Fruit fly (Drosophila melanogaster): Measurements from ENCODE around the gene Saf6.
A peak's percentile ranks its signal among the peaks of the same experiment; 100 is the strongest.

Gene Saf6

dm6 chr2L:846167-846868 lies 30.6 kb upstream of the Saf6 start (continued):
- no peak for TF ChIP-seq CG18011 (GFP tag; optimal IDR thresholded peaks at IDR 0.05)
- TF ChIP-seq CG3847 (GFP tag; IDR thresholded peaks at IDR 0.05): no peak
- TF ChIP-seq odd (GFP tag; optimal IDR thresholded peaks at IDR 0.05): peak; percentile 29
- no peak for TF ChIP-seq Dbx (GFP tag; IDR thresholded peaks at IDR 0.05)
- TF ChIP-seq CG14050 (GFP tag; IDR thresholded peaks at IDR 0.05): no peak
- TF ChIP-seq CG10366 (GFP tag; IDR thresholded peaks at IDR 0.05): no peak
- TF ChIP-seq chn (GFP tag; optimal IDR thresholded peaks at IDR 0.05): peak; percentile 29
- no peak for TF ChIP-seq CG34376 (GFP tag; optimal IDR thresholded peaks at IDR 0.05)
- TF ChIP-seq CG17186 (GFP tag; optimal IDR thresholded peaks at IDR 0.05): peak; percentile 25
- TF ChIP-seq HLH54F (GFP tag; optimal IDR thresholded peaks at IDR 0.05): peak; percentile 38
- TF ChIP-seq tap (tag; optimal IDR thresholded peaks at IDR 0.05): peak; percentile 55
- peak; percentile 52 for TF ChIP-seq CG9437 (GFP tag; optimal IDR thresholded peaks at IDR 0.05)
- no peak for TF ChIP-seq pros (GFP tag; optimal IDR thresholded peaks at IDR 0.05)
- TF ChIP-seq CG4820 (GFP tag; optimal IDR thresholded peaks at IDR 0.05): peak; percentile 54
- TF ChIP-seq CG12659 (GFP tag; optimal IDR thresholded peaks at IDR 0.05): peak; percentile 26
- TF ChIP-seq Hr51 (GFP tag; optimal IDR thresholded peaks at IDR 0.05): peak; percentile 28 to 80
- TF ChIP-seq cg (GFP tag; optimal IDR thresholded peaks at IDR 0.05): no peak
- peak; percentile 63; the same call in 2 of the 3 replicates for TF ChIP-seq CG11093 (GFP tag; IDR thresholded peaks at IDR 0.05)
- no peak; the same call in 1 of the 2 replicates for TF ChIP-seq slbo (GFP tag; IDR thresholded peaks at IDR 0.05)
- TF ChIP-seq usp (GFP tag; optimal IDR thresholded peaks at IDR 0.05): no peak
- no peak for TF ChIP-seq Neu2 (GFP tag; optimal IDR thresholded peaks at IDR 0.05; ENCODE audit: borderline replicate concordance)
- peak; percentile 42; the same call in 1 of the 2 replicates for TF ChIP-seq Drgx (GFP tag; IDR thresholded peaks at IDR 0.05)
- TF ChIP-seq Bteb2 (GFP tag; optimal IDR thresholded peaks at IDR 0.05): no peak
- TF ChIP-seq Hsf (GFP tag; optimal IDR thresholded peaks at IDR 0.05): peak; percentile 73
- peak; percentile 74 for TF ChIP-seq PHDP (tag; optimal IDR thresholded peaks at IDR 0.05)
- peak; percentile 48 for TF ChIP-seq CG17568 (GFP tag; optimal IDR thresholded peaks at IDR 0.05)
- no peak for TF ChIP-seq sc (optimal IDR thresholded peaks at IDR 0.05)
- peak; percentile 36 for TF ChIP-seq sc (GFP tag; optimal IDR thresholded peaks at IDR 0.05)
- no peak for TF ChIP-seq nom (GFP tag; optimal IDR thresholded peaks at IDR 0.05)
- peak; percentile 62 for TF ChIP-seq grau (tag; optimal IDR thresholded peaks at IDR 0.05)
- TF ChIP-seq CG12104 (GFP tag; optimal IDR thresholded peaks at IDR 0.05): no peak
- TF ChIP-seq CG4282 (GFP tag; optimal IDR thresholded peaks at IDR 0.05): no peak
- no peak for TF ChIP-seq ranshi (GFP tag; IDR thresholded peaks at IDR 0.05)
- TF ChIP-seq Trl (optimal IDR thresholded peaks at IDR 0.05): no peak
- TF ChIP-seq Trl (GFP tag; optimal IDR thresholded peaks at IDR 0.05): peak; percentile 38
- TF ChIP-seq CG7745 (tag; optimal IDR thresholded peaks at IDR 0.05): no peak
- no peak for TF ChIP-seq CG10959 (GFP tag; IDR thresholded peaks at IDR 0.05)
- TF ChIP-seq CG32767 (GFP tag; IDR thresholded peaks at IDR 0.05): 0 out of 2 replicates have a peak, but pooled peaks have one; percentile 26
- no peak for TF ChIP-seq jigr1 (GFP tag; IDR thresholded peaks at IDR 0.05)
- TF ChIP-seq CG7963 (GFP tag; IDR thresholded peaks at IDR 0.05; ENCODE audit: partially characterized antibody): no peak
- no peak for TF ChIP-seq lbe (GFP tag; optimal IDR thresholded peaks at IDR 0.05)
- no peak for TF ChIP-seq toy (GFP tag; IDR thresholded peaks at IDR 0.05)
- peak; percentile 48 for TF ChIP-seq Xbp1 (GFP tag; optimal IDR thresholded peaks at IDR 0.05)
- peak; percentile 73 for TF ChIP-seq Camta (GFP tag; optimal IDR thresholded peaks at IDR 0.05)
- peak; percentile 44; the same call in 2 of the 3 replicates for TF ChIP-seq ci (GFP tag; IDR thresholded peaks at IDR 0.05)
- TF ChIP-seq CG1024 (GFP tag; IDR thresholded peaks at IDR 0.05): no peak
- peak; percentile 41 for TF ChIP-seq CG6813 (GFP tag; optimal IDR thresholded peaks at IDR 0.05)
- no peak for TF ChIP-seq CG4328 (GFP tag; optimal IDR thresholded peaks at IDR 0.05)
- TF ChIP-seq ERR (GFP tag; optimal IDR thresholded peaks at IDR 0.05): no peak
- TF ChIP-seq gsb-n (tag; optimal IDR thresholded peaks at IDR 0.05): peak; percentile 50
